Worm (Caenorhabditis elegans) whole organism, L2 larva: Measurements from ENCODE around the gene B0228.1.

Experiments used
- ama-1 ChIP-seq: fragments of 150-350 bp; optimal IDR thresholded peaks from 2 replicates; lab custom pipeline; 2018; ENCODE audit warnings: inconsistent platforms
- ceh-82 ChIP-seq: fragments of 150-350 bp; optimal IDR thresholded peaks from 2 replicates; lab custom pipeline; 2014; ENCODE audit warnings: missing biosample characterization, missing genetic modification characterization
- dmd-4 ChIP-seq: sonication (generic microtip); optimal IDR thresholded peaks from 2 replicates; lab custom pipeline; 2017; ENCODE audit warnings: missing biosample characterization, missing genetic modification characterization
- fos-1 ChIP-seq: fragments of 150-350 bp; optimal IDR thresholded peaks from 2 replicates; lab custom pipeline; 2014; ENCODE audit warnings: missing biosample characterization, missing genetic modification characterization
- nhr-12 ChIP-seq: fragments of 150-350 bp; optimal IDR thresholded peaks from 2 replicates; lab custom pipeline; 2014; ENCODE audit warnings: missing biosample characterization, missing genetic modification characterization
- nhr-21 ChIP-seq: fragments of 150-350 bp; optimal IDR thresholded peaks from 2 replicates; lab custom pipeline; 2014; ENCODE audit warnings: missing biosample characterization, missing genetic modification characterization
- sem-4 ChIP-seq: fragments of 150-350 bp; optimal IDR thresholded peaks from 2 replicates; lab custom pipeline; 2014; ENCODE audit warnings: missing biosample characterization, missing genetic modification reagents, missing genetic modification characterization
- skn-1 ChIP-seq: sonication (generic microtip); optimal IDR thresholded peaks from 2 replicates; lab custom pipeline; 2017; ENCODE audit warnings: missing biosample characterization, missing genetic modification characterization
- snpc-4 ChIP-seq: fragments of 150-350 bp; optimal IDR thresholded peaks from 2 replicates; lab custom pipeline; 2014; ENCODE audit warnings: missing biosample characterization, missing genetic modification characterization
- unc-39 ChIP-seq: fragments of 150-350 bp; optimal IDR thresholded peaks from 2 replicates; lab custom pipeline; 2014; ENCODE audit warnings: missing biosample characterization, missing genetic modification characterization
- unc-55 ChIP-seq: fragments of 150-350 bp; sonication (generic microtip); optimal IDR thresholded peaks from 3 replicates; lab custom pipeline; 2014; ENCODE audit warnings: missing biosample characterization, missing genetic modification reagents, missing genetic modification characterization
- ztf-11 ChIP-seq: sonication (generic microtip); optimal IDR thresholded peaks from 2 replicates; lab custom pipeline; 2017; ENCODE audit warnings: missing biosample characterization, missing genetic modification characterization
- ztf-4 ChIP-seq: fragments of 150-350 bp; optimal IDR thresholded peaks from 2 replicates; lab custom pipeline; 2014; ENCODE audit warnings: missing biosample characterization, missing genetic modification characterization

DNA sequence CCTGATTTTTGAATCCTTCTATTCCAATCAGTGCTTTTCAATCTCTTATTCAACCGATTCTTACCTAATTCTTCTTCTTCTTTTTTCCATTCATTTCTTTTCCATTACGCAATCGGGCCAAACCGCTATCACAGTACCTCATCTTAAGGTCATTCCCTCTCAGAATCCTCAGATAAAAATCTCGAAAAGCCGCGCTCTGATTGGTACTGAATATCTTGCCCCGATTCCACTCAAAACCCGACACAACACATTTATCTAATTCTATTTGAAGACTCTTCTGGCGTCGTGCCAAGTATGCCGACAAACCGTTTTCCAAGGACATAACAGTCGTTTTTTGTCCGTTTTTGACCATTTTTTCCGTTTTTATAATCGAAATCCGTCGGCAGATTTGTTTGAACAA lies 46.8 kb downstream of the B0228.1 start:
- TF ChIP-seq unc-39 (tag; lab: Kevin White, UChicago) (no peak), ztf-11 (tag; lab: Kevin White, UChicago) (no peak), nhr-12 (tag; lab: Kevin White, UChicago) (no peak), ceh-82 (tag; lab: Kevin White, UChicago) (no peak), ama-1 (lab: Kevin White, UChicago) (no peak), ztf-4 (tag; lab: Kevin White, UChicago) (no peak), unc-55 (no peak), sem-4 (tag; lab: Kevin White, UChicago) (no peak), fos-1 (tag; lab: Kevin White, UChicago) (no peak), skn-1 (tag; lab: Kevin White, UChicago) (no peak), nhr-21 (tag; lab: Kevin White, UChicago) (no peak), snpc-4 (no peak), dmd-4 (tag; lab: Kevin White, UChicago) (no peak)
